Fruit fly (Drosophila melanogaster): ENCODE results near the gene jvl.

DNA sequence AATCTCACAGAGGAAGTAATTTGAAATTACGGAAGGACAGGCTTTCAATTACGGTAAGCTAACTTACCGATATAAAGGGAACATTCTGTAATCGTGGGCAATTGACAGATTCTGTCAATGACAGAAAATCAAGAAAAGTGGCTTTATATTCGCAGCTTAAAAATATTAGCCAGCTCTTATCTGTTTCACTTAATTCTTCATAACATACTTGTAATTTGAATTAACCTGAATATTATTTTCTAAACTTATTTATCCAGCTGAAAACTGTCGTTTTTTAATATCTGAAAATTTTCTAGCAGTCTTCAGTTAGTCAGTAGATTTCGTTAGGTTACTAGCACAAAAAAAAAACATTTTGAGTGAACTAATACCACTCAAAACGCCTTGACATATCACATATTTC, 103.4 kb downstream of the jvl start, which contains the start of gene CG3610:
- no peak for TF ChIP-seq CG8478 (optimal IDR thresholded peaks at IDR 0.05)
- no peak for TF ChIP-seq CTCF (optimal IDR thresholded peaks at IDR 0.05)

Data from S2 (cell line).